Worm (Caenorhabditis elegans) whole organism, young adult: ENCODE measurements around the gene T03F6.3.

ENCODE experiments used
- T07F8.4 ChIP-seq: sonication (generic microtip); optimal IDR thresholded peaks from 2 replicates; lab custom pipeline; 2016; ENCODE audit warnings: mild to moderate bottlenecking, missing genetic modification characterization, moderate library complexity, missing compliant biosample characterization
- snpc-4 ChIP-seq, 5 experiments: fragments of 150-350 bp in 1 of 5; sonication (generic microtip) in 4 of 5; optimal IDR thresholded peaks; 2 replicates each; lab custom pipeline; 2014 to 2018; ENCODE audit warnings: missing genetic modification characterization in 5 of 5, missing biosample characterization in 3 of 5, antibody characterized with exemption in 2 of 5, mild to moderate bottlenecking in 2 of 5, missing compliant biosample characterization in 2 of 5, missing genotype in 2 of 5, moderate library complexity in 2 of 5, missing genetic modification reagents in 1 of 5
- unc-130 ChIP-seq: sonication (generic microtip); optimal IDR thresholded peaks from 2 replicates; lab custom pipeline; 2016; ENCODE audit warnings: missing genetic modification reagents, missing genetic modification characterization, missing compliant biosample characterization

DNA sequence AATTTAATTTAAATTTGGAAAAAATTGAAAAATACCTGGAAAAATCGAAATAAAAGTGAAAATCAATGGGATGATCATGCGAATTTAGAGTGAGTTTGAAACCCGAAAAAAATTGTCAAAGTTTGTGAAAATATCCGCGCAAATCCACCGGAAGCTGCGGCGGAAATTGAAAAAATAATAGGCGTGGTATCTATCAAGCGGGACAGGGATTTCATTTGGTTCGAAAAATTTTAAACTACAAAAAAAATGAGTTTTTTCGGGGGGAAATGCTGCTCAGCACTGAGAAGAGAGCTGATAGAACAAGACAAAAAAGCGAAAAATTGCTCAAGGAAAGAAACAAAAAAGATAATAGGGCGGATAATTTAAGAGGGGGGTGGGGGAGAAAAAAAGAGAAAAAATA, 18.2 kb upstream of the T03F6.3 start, which contains the start of gene T03F6.9:
- TF ChIP-seq unc-130 (GFP tag; lab: Kevin White, UChicago) (no peak), snpc-4 (GFP tag; optimal IDR thresholded peaks at IDR 0.05; lab: Kevin White, UChicago) (no peak), snpc-4 (tag; optimal IDR thresholded peaks at IDR 0.05; lab: Kevin White, UChicago) (no peak), T07F8.4 (tag; lab: Kevin White, UChicago) (no peak)
